Worm (Caenorhabditis elegans) whole organism, L2 larva: ENCODE data around the gene tag-290.

Experiments
- alr-1 ChIP-seq: fragments of 150-350 bp; optimal IDR thresholded peaks from 2 replicates; lab custom pipeline; 2014; ENCODE audit warnings: missing biosample characterization, missing genetic modification characterization
- ama-1 ChIP-seq: fragments of 150-350 bp; optimal IDR thresholded peaks from 2 replicates; lab custom pipeline; 2018; ENCODE audit warnings: inconsistent platforms
- mab-5 ChIP-seq: fragments of 150-350 bp; optimal IDR thresholded peaks from 2 replicates; lab custom pipeline; 2014; ENCODE audit warnings: missing biosample characterization, missing genetic modification characterization
- nhr-11 ChIP-seq: fragments of 150-350 bp; optimal IDR thresholded peaks from 2 replicates; lab custom pipeline; 2014; ENCODE audit warnings: missing biosample characterization, missing genetic modification characterization
- nhr-77 ChIP-seq: fragments of 150-350 bp; optimal IDR thresholded peaks from 2 replicates; lab custom pipeline; 2014; ENCODE audit warnings: missing biosample characterization, missing genetic modification characterization
- snpc-4 ChIP-seq: fragments of 150-350 bp; optimal IDR thresholded peaks from 2 replicates; lab custom pipeline; 2014; ENCODE audit warnings: missing biosample characterization, missing genetic modification characterization
- unc-62 ChIP-seq: fragments of 150-350 bp; optimal IDR thresholded peaks from 2 replicates; lab custom pipeline; 2014; ENCODE audit warnings: missing biosample characterization, missing genetic modification reagents, missing genetic modification characterization
- ztf-11 ChIP-seq: sonication (generic microtip); optimal IDR thresholded peaks from 2 replicates; lab custom pipeline; 2017; ENCODE audit warnings: missing biosample characterization, missing genetic modification characterization

ce11 chrV:11648435-11648834 lies 35.3 kb downstream of the tag-290 start:
- TF ChIP-seq ama-1 (no peak), mab-5 (no peak), alr-1 (tag; lab: Kevin White, UChicago) (no peak), snpc-4 (tag; lab: Kevin White, UChicago) (no peak), nhr-77 (tag; lab: Kevin White, UChicago) (no peak), ztf-11 (tag; lab: Kevin White, UChicago) (no peak), unc-62 (GFP tag; lab: Kevin White, UChicago) (no peak), nhr-11 (tag; lab: Kevin White, UChicago) (no peak)
